Fruit fly (Drosophila melanogaster): ENCODE data around the gene CREG.

CREG gene

dm6 chr3R:17400675-17401118 is 6.3 kb upstream of the CREG start (continued):
- no peak for TF ChIP-seq CG33213 (GFP tag; optimal IDR thresholded peaks at IDR 0.05)
- peak; percentile 4 for TF ChIP-seq caup (GFP tag; optimal IDR thresholded peaks at IDR 0.05; ENCODE audit: severe bottlenecking)
- no peak for TF ChIP-seq br (optimal IDR thresholded peaks at IDR 0.05)
- TF ChIP-seq nau (GFP tag; optimal IDR thresholded peaks at IDR 0.05) = peak; percentile 56
- peak; percentile 30 for TF ChIP-seq CG8944 (GFP tag; optimal IDR thresholded peaks at IDR 0.05)
- TF ChIP-seq kah (GFP tag; optimal IDR thresholded peaks at IDR 0.05) = peak; percentile 13
- no peak for TF ChIP-seq amos (GFP tag; IDR thresholded peaks at IDR 0.05; ENCODE audit: partially characterized antibody)
- peak; percentile 80 for TF ChIP-seq CG11504 (tag; optimal IDR thresholded peaks at IDR 0.05)
- peak; percentile 38; the same call in 1 of the 2 replicates for TF ChIP-seq CG14441 (GFP tag; IDR thresholded peaks at IDR 0.05)
- TF ChIP-seq lola (GFP tag; optimal IDR thresholded peaks at IDR 0.05) = no peak
- peak; percentile 17 for TF ChIP-seq CG6854 (GFP tag; optimal IDR thresholded peaks at IDR 0.05)
- TF ChIP-seq ase (GFP tag; IDR thresholded peaks at IDR 0.05) = no peak
- no peak for TF ChIP-seq chm (GFP tag; IDR thresholded peaks at IDR 0.05)
- TF ChIP-seq CG6175 (GFP tag; IDR thresholded peaks at IDR 0.05) = no peak
- TF ChIP-seq ap (GFP tag; IDR thresholded peaks at IDR 0.05) = no peak
- TF ChIP-seq fru (optimal IDR thresholded peaks at IDR 0.05) = no peak
- peak; percentile 27 for TF ChIP-seq CG1792 (GFP tag; optimal IDR thresholded peaks at IDR 0.05)
- TF ChIP-seq CG10267 (tag; optimal IDR thresholded peaks at IDR 0.05) = peak; percentile 55
- TF ChIP-seq CG6765 (GFP tag; optimal IDR thresholded peaks at IDR 0.05) = no peak
- TF ChIP-seq hkb (optimal IDR thresholded peaks at IDR 0.05) = no peak
- TF ChIP-seq hkb (GFP tag; IDR thresholded peaks at IDR 0.05) = peak; percentile 80
- TF ChIP-seq CG7372 (GFP tag; IDR thresholded peaks at IDR 0.05) = no peak; the same call in 1 of the 2 replicates
- peak in 1 of 2 experiments; percentile 49 for TF ChIP-seq chif (GFP tag; optimal IDR thresholded peaks at IDR 0.05)
- TF ChIP-seq sens-2 (GFP tag; IDR thresholded peaks at IDR 0.05) = no peak
- no peak for TF ChIP-seq CG13123 (GFP tag; optimal IDR thresholded peaks at IDR 0.05)
- TF ChIP-seq Mad (GFP tag; optimal IDR thresholded peaks at IDR 0.05) = no peak
- TF ChIP-seq seq (GFP tag; IDR thresholded peaks at IDR 0.05) = no peak
- TF ChIP-seq NFAT (GFP tag; IDR thresholded peaks at IDR 0.05) = no peak
- TF ChIP-seq row (GFP tag; IDR thresholded peaks at IDR 0.05) = peak; percentile 34; the same call in 2 of the 3 replicates
- TF ChIP-seq CG11085 (GFP tag; IDR thresholded peaks at IDR 0.05) = no peak
- TF ChIP-seq CG3281 (GFP tag; optimal IDR thresholded peaks at IDR 0.05) = peak; percentile 65
- TF ChIP-seq jing (GFP tag; optimal IDR thresholded peaks at IDR 0.05) = no peak
- TF ChIP-seq CoRest (tag; optimal IDR thresholded peaks at IDR 0.05) = peak; percentile 3
- no peak for TF ChIP-seq CG17612 (GFP tag; IDR thresholded peaks at IDR 0.05)
- peak; percentile 45 for TF ChIP-seq bcd (GFP tag; optimal IDR thresholded peaks at IDR 0.05)
- no peak for TF ChIP-seq CG9215 (GFP tag; IDR thresholded peaks at IDR 0.05)
- TF ChIP-seq Hmx (GFP tag; optimal IDR thresholded peaks at IDR 0.05) = no peak
- no peak for TF ChIP-seq CG31388 (GFP tag; optimal IDR thresholded peaks at IDR 0.05)
- peak; percentile 50 for TF ChIP-seq CG8359 (GFP tag; optimal IDR thresholded peaks at IDR 0.05; ENCODE audit: borderline replicate concordance)
- TF ChIP-seq CG12155 (GFP tag; optimal IDR thresholded peaks at IDR 0.05) = no peak
- TF ChIP-seq jumu (GFP tag; optimal IDR thresholded peaks at IDR 0.05) = peak; percentile 2
- TF ChIP-seq CG32532 (GFP tag; IDR thresholded peaks at IDR 0.05) = peak; percentile 38; the same call in 1 of the 2 replicates
- TF ChIP-seq kni (GFP tag; optimal IDR thresholded peaks at IDR 0.05) = no peak
- TF ChIP-seq luna (GFP tag; optimal IDR thresholded peaks at IDR 0.05) = no peak
- TF ChIP-seq MESR4 (GFP tag; optimal IDR thresholded peaks at IDR 0.05) = no peak
- no peak for TF ChIP-seq Fer2 (tag; optimal IDR thresholded peaks at IDR 0.05)
- TF ChIP-seq grau (tag; optimal IDR thresholded peaks at IDR 0.05) = no peak
- TF ChIP-seq h (optimal IDR thresholded peaks at IDR 0.05) = no peak
- TF ChIP-seq CG15011 (GFP tag; optimal IDR thresholded peaks at IDR 0.05) = peak; percentile 22
- peak; percentile 41 for TF ChIP-seq pb (GFP tag; optimal IDR thresholded peaks at IDR 0.05)
- no peak for TF ChIP-seq sna (GFP tag; IDR thresholded peaks at IDR 0.05; ENCODE audit: partially characterized antibody)
- TF ChIP-seq tup (GFP tag; optimal IDR thresholded peaks at IDR 0.05) = no peak
- no peak for TF ChIP-seq toy (GFP tag; IDR thresholded peaks at IDR 0.05)
